Fruit fly (Drosophila melanogaster): ENCODE data around the gene CAH6.

Gene CAH6

DNA sequence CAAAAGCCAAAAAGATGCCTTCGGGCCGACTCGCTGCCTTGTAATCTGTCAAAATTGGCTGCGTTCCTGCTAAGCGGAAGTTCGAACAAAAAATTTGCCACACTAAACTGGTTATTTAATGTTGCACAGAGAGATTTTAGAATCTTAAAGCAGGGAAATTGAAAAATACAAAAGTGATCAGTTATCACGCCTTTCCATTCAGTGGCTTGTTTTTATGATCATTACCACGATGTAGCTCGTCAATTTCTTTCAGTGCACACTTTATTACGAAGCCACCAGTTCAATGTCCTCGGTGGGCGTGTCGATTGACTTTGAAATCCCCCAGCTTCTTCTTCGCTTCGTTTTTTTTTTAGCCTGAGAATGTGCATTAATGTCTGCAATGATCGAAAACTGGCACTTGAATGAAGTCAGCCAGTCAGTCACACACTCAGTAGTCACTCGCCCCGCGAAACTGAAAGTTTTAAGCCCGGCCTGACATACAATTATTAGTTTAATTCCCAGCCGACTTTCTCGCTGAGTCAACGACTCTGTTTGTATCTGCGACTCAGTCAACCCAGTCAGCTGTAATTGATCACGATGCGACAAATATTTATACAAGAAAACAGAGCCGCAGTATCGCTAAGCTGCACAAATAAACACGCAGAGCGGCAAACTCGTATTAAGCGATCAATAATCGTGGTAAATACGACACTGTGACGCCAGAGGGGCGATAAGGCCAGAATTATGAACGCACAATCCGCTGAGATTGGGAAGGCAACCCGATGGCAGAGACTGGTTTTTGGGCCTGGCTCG lies 51.7 kb downstream of the CAH6 start:
- TF ChIP-seq Hr39 (GFP tag; optimal IDR thresholded peaks at IDR 0.05) (peak; percentile 84), ss (GFP tag; optimal IDR thresholded peaks at IDR 0.05) (no peak), topi (GFP tag; optimal IDR thresholded peaks at IDR 0.05) (peak; percentile 84), Smox (GFP tag; optimal IDR thresholded peaks at IDR 0.05) (peak; percentile 72), Ets96B (tag; optimal IDR thresholded peaks at IDR 0.05) (no peak), eg (GFP tag; IDR thresholded peaks at IDR 0.05) (peak; percentile 32; the same call in 1 of the 3 replicates), CG7368 (GFP tag; optimal IDR thresholded peaks at IDR 0.05) (no peak), CG6276 (GFP tag; optimal IDR thresholded peaks at IDR 0.05) (no peak), OdsH (GFP tag; optimal IDR thresholded peaks at IDR 0.05) (peak; percentile 21), pdm3 (GFP tag; optimal IDR thresholded peaks at IDR 0.05) (no peak), Blimp-1 (GFP tag; optimal IDR thresholded peaks at IDR 0.05) (peak; percentile 46), fkh (GFP tag; optimal IDR thresholded peaks at IDR 0.05) (peak; percentile 69), CG9139 (GFP tag; optimal IDR thresholded peaks at IDR 0.05) (no peak), dac (GFP tag; optimal IDR thresholded peaks at IDR 0.05) (no peak), lz (GFP tag; optimal IDR thresholded peaks at IDR 0.05) (peak; percentile 81), CG11902 (GFP tag; optimal IDR thresholded peaks at IDR 0.05) (no peak), acj6 (GFP tag; optimal IDR thresholded peaks at IDR 0.05) (peak; percentile 21), CG4318 (GFP tag; optimal IDR thresholded peaks at IDR 0.05) (no peak), CG3032 (tag; optimal IDR thresholded peaks at IDR 0.05) (no peak), Hr4 (GFP tag; optimal IDR thresholded peaks at IDR 0.05) (no peak), CG8119 (GFP tag; IDR thresholded peaks at IDR 0.05) (no peak), Met (GFP tag; optimal IDR thresholded peaks at IDR 0.05) (peak; percentile 84), Hr38 (GFP tag; optimal IDR thresholded peaks at IDR 0.05) (no peak), vri (GFP tag; optimal IDR thresholded peaks at IDR 0.05) (peak; percentile 69), CG1621 (tag; optimal IDR thresholded peaks at IDR 0.05) (no peak), CG10631 (GFP tag; optimal IDR thresholded peaks at IDR 0.05) (peak; percentile 25), Lpt (GFP tag; optimal IDR thresholded peaks at IDR 0.05) (no peak), CG6854 (GFP tag; optimal IDR thresholded peaks at IDR 0.05) (peak; percentile 39), Eip75B (GFP tag; optimal IDR thresholded peaks at IDR 0.05) (peak; percentile 28), fd59A (GFP tag; optimal IDR thresholded peaks at IDR 0.05) (no peak), CG31627 (GFP tag; optimal IDR thresholded peaks at IDR 0.05) (peak; percentile 81), fd85E (GFP tag; optimal IDR thresholded peaks at IDR 0.05) (no peak), cyc (GFP tag; optimal IDR thresholded peaks at IDR 0.05) (peak; percentile 81), spab (GFP tag; optimal IDR thresholded peaks at IDR 0.05) (no peak), dsx (GFP tag; optimal IDR thresholded peaks at IDR 0.05; ENCODE audit: poor library complexity, severe bottlenecking) (no peak), Ets21C (GFP tag; optimal IDR thresholded peaks at IDR 0.05) (peak; percentile 73), CG11294 (GFP tag; IDR thresholded peaks at IDR 0.05) (no peak), CG8632 (GFP tag; optimal IDR thresholded peaks at IDR 0.05) (no peak), Gug (GFP tag; IDR thresholded peaks at IDR 0.05) (no peak), CG11762 (GFP tag; optimal IDR thresholded peaks at IDR 0.05; ENCODE audit: insufficient read depth) (no peak), CG15336 (GFP tag; IDR thresholded peaks at IDR 0.05) (no peak), CG16779 (tag; optimal IDR thresholded peaks at IDR 0.05) (no peak), svp (GFP tag) (peak; percentile 93), Sox102F (GFP tag; optimal IDR thresholded peaks at IDR 0.05) (peak; percentile 84), CG34406 (GFP tag; optimal IDR thresholded peaks at IDR 0.05) (peak; percentile 15), CG6163 (GFP tag; IDR thresholded peaks at IDR 0.05) (peak; percentile 71), salr (GFP tag; optimal IDR thresholded peaks at IDR 0.05) (no peak), esn (GFP tag; optimal IDR thresholded peaks at IDR 0.05) (peak; percentile 88), Eip78C (GFP tag) (peak; percentile 60), CG32006 (GFP tag; optimal IDR thresholded peaks at IDR 0.05) (peak; percentile 24), achi (GFP tag; optimal IDR thresholded peaks at IDR 0.05) (peak; percentile 21)
